Fruit fly (Drosophila melanogaster): ENCODE data around the gene bip1.

dm6 chr3L:8086218-8086617 lies 27.7 kb upstream of the bip1 start:
- no peak for TF ChIP-seq CG8478 (optimal IDR thresholded peaks at IDR 0.05)
- TF ChIP-seq CTCF (optimal IDR thresholded peaks at IDR 0.05), result no peak
